Fruit fly (Drosophila melanogaster) whole organism: ENCODE measurements around the gene Ten-m.

ENCODE experiments used
- CG8478 ChIP-seq: fragments of >200 bp; optimal IDR thresholded peaks from 2 replicates; lab custom pipeline; 2018; ENCODE audit warnings: inconsistent platforms
- Dll ChIP-seq: fragments of >200 bp; optimal IDR thresholded peaks from 2 replicates; lab custom pipeline; 2017
- EcR ChIP-seq, 2 experiments: fragments of >200 bp; optimal IDR thresholded peaks; 2 replicates each; lab custom pipeline; 2017; ENCODE audit warnings: missing biosample characterization in 2 of 2, missing genetic modification characterization in 2 of 2, missing genetic modification reagents in 2 of 2
- pan ChIP-seq: fragments of >200 bp; optimal IDR thresholded peaks from 2 replicates; lab custom pipeline; 2017
- psq ChIP-seq: fragments of >200 bp; optimal IDR thresholded peaks from 2 replicates; lab custom pipeline; 2017
- usp ChIP-seq: fragments of >200 bp; optimal IDR thresholded peaks from 2 replicates; lab custom pipeline; 2017; ENCODE audit warnings: missing biosample characterization, missing genetic modification characterization, mixed read lengths

- TF ChIP-seq pan (lab: Kevin White, UChicago) (no peak), CG8478 (no peak), usp (GFP tag; lab: Kevin White, UChicago) (no peak), psq (lab: Kevin White, UChicago) (no peak), Dll (lab: Kevin White, UChicago) (no peak), EcR (GFP tag; optimal IDR thresholded peaks at IDR 0.05; lab: Kevin White, UChicago) (no peak)
These were observed 43.3 kb downstream of the Ten-m start for dm6 chr3L:22364345-22364744.
